Fruit fly (Drosophila melanogaster) whole organism, wandering third instar larva: Measurements from ENCODE around the gene CG13131.
A peak's percentile ranks its signal among the peaks of the same experiment; 100 is the strongest.

Experiments
- Abd-B ChIP-seq: fragments of >200 bp; optimal IDR thresholded peaks from 2 replicates; lab custom pipeline; 2017; ENCODE audit warnings: missing biosample characterization, missing genetic modification characterization
- CG32264 ChIP-seq: fragments of 200-800 bp; sonication (Bioruptor generic); optimal IDR thresholded peaks from 2 replicates; lab custom pipeline; 2016; ENCODE audit warnings: missing biosample characterization, missing genetic modification characterization
- CG9705 ChIP-seq: fragments of 200-800 bp; sonication (Bioruptor generic); optimal IDR thresholded peaks from 2 replicates; lab custom pipeline; 2018; ENCODE audit warnings: missing biosample characterization, mild to moderate bottlenecking, missing genetic modification characterization
- CrebA ChIP-seq: fragments of 200-800 bp; sonication (Bioruptor generic); optimal IDR thresholded peaks from 2 replicates; lab custom pipeline; 2016; ENCODE audit warnings: missing biosample characterization, mild to moderate bottlenecking, missing genetic modification characterization, borderline replicate concordance
- Dfd ChIP-seq: fragments of >200 bp; optimal IDR thresholded peaks from 2 replicates; lab custom pipeline; 2017; ENCODE audit warnings: missing biosample characterization, missing genetic modification characterization
- Dif ChIP-seq: fragments of 200-275, 200-300 bp; sonication (Bioruptor generic); optimal IDR thresholded peaks from 2 replicates; lab custom pipeline; 2018; ENCODE audit warnings: missing biosample characterization, missing genetic modification characterization; ENCODE audit not compliant: partially characterized antibody
- GATAd ChIP-seq: sonication (Bioruptor generic); optimal IDR thresholded peaks from 2 replicates; lab custom pipeline; 2016; ENCODE audit warnings: missing biosample characterization, missing genetic modification characterization
- HLH106 ChIP-seq: fragments of 200-800 bp; optimal IDR thresholded peaks from 3 replicates; lab custom pipeline; 2019; ENCODE audit warnings: missing biosample characterization, mild to moderate bottlenecking, missing genetic modification characterization, moderate library complexity
- Hnf4 ChIP-seq: fragments of 200-800 bp; sonication (Bioruptor generic); optimal IDR thresholded peaks from 2 replicates; lab custom pipeline; 2016; ENCODE audit warnings: missing biosample characterization, mild to moderate bottlenecking, missing genetic modification characterization
- Hr78 ChIP-seq: fragments of >200 bp; optimal IDR thresholded peaks from 2 replicates; lab custom pipeline; 2017; ENCODE audit warnings: missing biosample characterization, missing genetic modification characterization
- Hr83 ChIP-seq: fragments of 200-300 bp; sonication (Bioruptor generic); optimal IDR thresholded peaks from 2 replicates; lab custom pipeline; 2016; ENCODE audit warnings: missing biosample characterization, mild to moderate bottlenecking, missing genetic modification characterization, moderate library complexity; ENCODE audit not compliant: poor library complexity, severe bottlenecking
- Jra ChIP-seq: sonication (Bioruptor generic); optimal IDR thresholded peaks from 2 replicates; lab custom pipeline; 2016; ENCODE audit warnings: missing biosample characterization, missing genetic modification characterization
- Mio ChIP-seq: sonication (Bioruptor generic); optimal IDR thresholded peaks from 2 replicates; lab custom pipeline; 2016; ENCODE audit warnings: missing biosample characterization, missing genetic modification characterization
- Myc ChIP-seq: fragments of >200 bp; optimal IDR thresholded peaks from 2 replicates; lab custom pipeline; 2017
- N ChIP-seq: fragments of >200 bp; optimal IDR thresholded peaks from 2 replicates; lab custom pipeline; 2018; ENCODE audit warnings: missing biosample characterization, missing external identifiers, missing genetic modification characterization
- OdsH ChIP-seq: fragments of 200-800 bp; sonication (Bioruptor generic); optimal IDR thresholded peaks from 2 replicates; lab custom pipeline; 2016; ENCODE audit warnings: missing biosample characterization, mild to moderate bottlenecking, missing genetic modification characterization
- Rel ChIP-seq, 2 experiments: fragments of 200-800 bp; sonication (Bioruptor generic) in 1 of 2; optimal IDR thresholded peaks; 2 replicates in 1 of 2; 3 replicates in 1 of 2; lab custom pipeline; 2016 to 2019; ENCODE audit warnings: mild to moderate bottlenecking in 2 of 2, missing biosample characterization in 2 of 2, missing genetic modification characterization in 2 of 2, moderate library complexity in 1 of 2
- Sp1 ChIP-seq: fragments of 200-800 bp; sonication (Bioruptor generic); optimal IDR thresholded peaks from 3 replicates; lab custom pipeline; 2019; ENCODE audit warnings: missing biosample characterization, mild to moderate bottlenecking, missing genetic modification characterization, moderate library complexity
- Vsx2 ChIP-seq: fragments of 200-300, 225-300 bp; sonication (Bioruptor generic); optimal IDR thresholded peaks from 2 replicates; lab custom pipeline; 2018; ENCODE audit warnings: missing biosample characterization, missing genetic modification characterization; ENCODE audit not compliant: partially characterized antibody
- br ChIP-seq: fragments of 200-800 bp; sonication (Bioruptor generic); optimal IDR thresholded peaks from 2 replicates; lab custom pipeline; 2016; ENCODE audit warnings: missing biosample characterization, missing genetic modification characterization
- brk ChIP-seq: fragments of 200-800 bp; sonication (Bioruptor generic); optimal IDR thresholded peaks from 2 replicates; lab custom pipeline; 2016; ENCODE audit warnings: missing biosample characterization, mild to moderate bottlenecking, missing genetic modification characterization
- dl ChIP-seq, 2 experiments: fragments of 175-275, 200-275 bp in 1 of 2; fragments of 200-275 bp in 1 of 2; sonication (Bioruptor generic); optimal IDR thresholded peaks; lab custom pipeline; 2018; ENCODE audit warnings: mild to moderate bottlenecking in 2 of 2, missing biosample characterization in 2 of 2, missing genetic modification characterization in 2 of 2, moderate library complexity in 2 of 2; ENCODE audit not compliant: partially characterized antibody in 2 of 2, insufficient read depth in 1 of 2
- dmrt93B ChIP-seq: fragments of 200-800 bp; sonication (Bioruptor generic); optimal IDR thresholded peaks from 2 replicates; lab custom pipeline; 2018; ENCODE audit warnings: missing biosample characterization, mild to moderate bottlenecking, missing genetic modification characterization
- dsf ChIP-seq: sonication (Bioruptor generic); optimal IDR thresholded peaks from 2 replicates; lab custom pipeline; 2016; ENCODE audit warnings: missing biosample characterization, missing genetic modification characterization, borderline replicate concordance
- ey ChIP-seq: fragments of 200-800 bp; sonication (Bioruptor generic); optimal IDR thresholded peaks from 2 replicates; lab custom pipeline; 2016; ENCODE audit warnings: missing biosample characterization, missing genetic modification characterization
- foxo ChIP-seq, 2 experiments: fragments of 200-800 bp; sonication (Bioruptor generic); optimal IDR thresholded peaks; 2 replicates in 1 of 2; 3 replicates in 1 of 2; lab custom pipeline; 2016 to 2017; ENCODE audit warnings: missing biosample characterization in 2 of 2, missing genetic modification characterization in 2 of 2
- fru ChIP-seq: fragments of 200-800 bp; sonication (Bioruptor generic); optimal IDR thresholded peaks from 3 replicates; lab custom pipeline; 2016; ENCODE audit warnings: missing biosample characterization, mild to moderate bottlenecking, missing genetic modification characterization
- h ChIP-seq: fragments of 200-800 bp; sonication (Bioruptor generic); optimal IDR thresholded peaks from 3 replicates; lab custom pipeline; 2016; ENCODE audit warnings: missing biosample characterization, mild to moderate bottlenecking, missing genetic modification characterization
- jim ChIP-seq: fragments of 175-275, 200-325 bp; sonication (Bioruptor generic); optimal IDR thresholded peaks from 2 replicates; lab custom pipeline; 2016; ENCODE audit warnings: missing biosample characterization, mild to moderate bottlenecking, missing genetic modification characterization
- lola ChIP-seq: fragments of >200 bp; optimal IDR thresholded peaks from 2 replicates; lab custom pipeline; 2017; ENCODE audit warnings: missing biosample characterization, missing genetic modification characterization
- pan ChIP-seq: fragments of >200 bp; optimal IDR thresholded peaks from 2 replicates; lab custom pipeline; 2017
- psq ChIP-seq: fragments of 200-800 bp; sonication (Bioruptor generic); optimal IDR thresholded peaks from 3 replicates; lab custom pipeline; 2017; ENCODE audit warnings: missing biosample characterization, mild to moderate bottlenecking, missing genetic modification characterization, moderate library complexity
- rgr ChIP-seq: fragments of 200-800 bp; sonication (Bioruptor generic); optimal IDR thresholded peaks from 3 replicates; lab custom pipeline; 2016; ENCODE audit warnings: missing biosample characterization, mild to moderate bottlenecking, missing genetic modification characterization
- sage ChIP-seq: fragments of 200-800 bp; sonication (Bioruptor generic); optimal IDR thresholded peaks from 2 replicates; lab custom pipeline; 2016; ENCODE audit warnings: missing biosample characterization, mild to moderate bottlenecking, missing genetic modification characterization
- sv ChIP-seq: fragments of 200-800 bp; sonication (Bioruptor generic); optimal IDR thresholded peaks from 3 replicates; lab custom pipeline; 2016; ENCODE audit warnings: missing biosample characterization, missing genetic modification characterization
- tai ChIP-seq: sonication (Bioruptor generic); optimal IDR thresholded peaks from 2 replicates; lab custom pipeline; 2016; ENCODE audit warnings: missing biosample characterization, missing genetic modification characterization
- usp ChIP-seq: fragments of >200 bp; optimal IDR thresholded peaks from 2 replicates; lab custom pipeline; 2017; ENCODE audit warnings: missing biosample characterization, missing genetic modification characterization
- woc ChIP-seq: sonication (Bioruptor generic); optimal IDR thresholded peaks from 2 replicates; lab custom pipeline; 2016; ENCODE audit warnings: missing biosample characterization, mild to moderate bottlenecking, missing genetic modification characterization

The CG13131 gene

dm6 chr2L:9988201-9988990, 28.9 kb downstream of the CG13131 start (continued):
- TF ChIP-seq HLH106 (tag; lab: Kevin White, UChicago) = no peak
- no peak for TF ChIP-seq foxo (GFP tag; optimal IDR thresholded peaks at IDR 0.05; lab: Kevin White, UChicago)
- no peak for TF ChIP-seq CG32264
- peak; percentile 42 for TF ChIP-seq Vsx2

DNA sequence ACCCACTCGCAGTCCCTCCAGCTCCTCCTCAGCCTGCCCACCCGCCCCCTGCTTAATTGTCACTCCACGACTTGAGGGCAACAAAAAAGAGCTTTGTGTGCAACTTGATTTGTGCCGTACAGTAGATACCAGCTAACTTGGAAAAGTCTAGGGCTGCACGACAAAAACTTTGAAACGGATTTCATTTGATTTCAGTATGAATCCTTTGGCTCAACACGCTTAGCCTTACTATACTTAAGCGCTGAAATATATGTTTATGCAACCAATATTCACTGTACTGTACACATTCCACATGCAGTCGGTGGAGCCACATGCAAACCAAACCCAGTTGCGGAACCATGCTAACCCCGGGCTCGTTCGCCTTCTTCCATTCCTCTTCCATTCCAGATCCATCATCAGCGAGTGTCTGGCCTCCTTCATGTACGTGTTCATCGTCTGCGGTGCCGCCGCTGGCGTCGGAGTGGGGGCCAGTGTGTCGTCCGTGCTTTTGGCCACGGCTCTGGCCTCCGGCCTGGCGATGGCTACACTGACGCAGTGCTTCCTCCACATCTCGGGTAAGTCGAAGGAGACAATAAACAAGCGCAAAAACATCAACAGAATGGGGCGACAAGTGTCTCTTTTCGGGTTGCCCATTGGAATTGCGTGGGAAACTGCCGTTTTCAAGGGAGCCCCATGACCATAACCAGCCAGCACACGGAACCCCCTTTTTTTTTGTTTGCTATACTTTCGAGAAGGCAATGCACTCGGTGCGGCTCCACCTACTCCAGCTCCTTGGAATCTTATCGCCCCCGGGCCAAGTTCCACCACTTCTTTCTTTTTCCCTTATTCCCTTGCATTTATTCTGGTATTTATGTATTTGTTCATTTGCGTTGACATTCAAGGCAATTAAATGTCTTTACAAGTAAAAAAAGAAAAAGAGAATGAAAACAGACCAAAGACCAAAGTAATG, 30.6 kb downstream of the CG13131 start:
- no peak for TF ChIP-seq Dif (GFP tag; lab: Kevin White, UChicago)
- TF ChIP-seq CG32264 = peak; percentile 81
- peak; percentile 90 for TF ChIP-seq Hnf4 (GFP tag; lab: Kevin White, UChicago)
- TF ChIP-seq Vsx2 = no peak
- TF ChIP-seq Myc (lab: Kevin White, UChicago) = no peak
- no peak for TF ChIP-seq CrebA (GFP tag; lab: Kevin White, UChicago)
- peak; percentile 85 for TF ChIP-seq dmrt93B (GFP tag; lab: Kevin White, UChicago)
- no peak for TF ChIP-seq tai (GFP tag; lab: Kevin White, UChicago)
- TF ChIP-seq sage (GFP tag; lab: Kevin White, UChicago) = peak; percentile 78
- TF ChIP-seq OdsH = peak; percentile 89
- TF ChIP-seq ey (GFP tag; lab: Kevin White, UChicago) = peak; percentile 91
- TF ChIP-seq CG9705 (GFP tag; lab: Kevin White, UChicago) = peak; percentile 90
- TF ChIP-seq dsf = peak; percentile 57
- TF ChIP-seq Dfd (GFP tag; lab: Kevin White, UChicago) = no peak
- TF ChIP-seq rgr (GFP tag; lab: Kevin White, UChicago) = peak; percentile 87
- no peak for TF ChIP-seq pan
- TF ChIP-seq Jra (GFP tag; lab: Kevin White, UChicago) = peak; percentile 69
- TF ChIP-seq h (GFP tag; lab: Kevin White, UChicago) = peak; percentile 93
- peak; percentile 62 for TF ChIP-seq brk
- peak; percentile 16 for TF ChIP-seq Rel (GFP tag; optimal IDR thresholded peaks at IDR 0.05; lab: Kevin White, UChicago)
- peak; percentile 70 for TF ChIP-seq Rel (tag; optimal IDR thresholded peaks at IDR 0.05; lab: Kevin White, UChicago)
- no peak for TF ChIP-seq Abd-B (GFP tag; lab: Kevin White, UChicago)
- TF ChIP-seq HLH106 (tag; lab: Kevin White, UChicago) = peak; percentile 93
- peak; percentile 37 to 92 for TF ChIP-seq foxo (GFP tag; optimal IDR thresholded peaks at IDR 0.05; lab: Kevin White, UChicago)
- TF ChIP-seq fru (GFP tag; lab: Kevin White, UChicago) = peak; percentile 93
- TF ChIP-seq jim (GFP tag; lab: Kevin White, UChicago) = no peak
- no peak for TF ChIP-seq dl (GFP tag; optimal IDR thresholded peaks at IDR 0.05; lab: Kevin White, UChicago; ENCODE audit: insufficient read depth in 1 of 2, partially characterized antibody in 2 of 2)
- TF ChIP-seq br (GFP tag; lab: Kevin White, UChicago) = peak; percentile 92
- peak; percentile 89 for TF ChIP-seq Sp1
- no peak for TF ChIP-seq usp (GFP tag; lab: Kevin White, UChicago)
- TF ChIP-seq Hr78 (GFP tag; lab: Kevin White, UChicago) = no peak
- no peak for TF ChIP-seq lola (GFP tag; lab: Kevin White, UChicago)
- no peak for TF ChIP-seq sv (GFP tag; lab: Kevin White, UChicago)
- TF ChIP-seq GATAd = peak; percentile 45
- TF ChIP-seq woc = peak; percentile 90
- TF ChIP-seq Mio (GFP tag; lab: Kevin White, UChicago) = peak; percentile 54
- no peak for TF ChIP-seq N (GFP tag; lab: Kevin White, UChicago)
- TF ChIP-seq Hr83 (GFP tag; lab: Kevin White, UChicago) = peak; percentile 62
- TF ChIP-seq psq = peak; percentile 85
